Worm (Caenorhabditis elegans): ENCODE data around the gene srz-70.

- TF ChIP-seq ztf-11 (tag; optimal IDR thresholded peaks at IDR 0.05) (no peak), nhr-237 (tag; optimal IDR thresholded peaks at IDR 0.05) (no peak), ceh-16 (tag; optimal IDR thresholded peaks at IDR 0.05) (no peak), ceh-82 (tag; optimal IDR thresholded peaks at IDR 0.05) (no peak), nfya-1 (tag; optimal IDR thresholded peaks at IDR 0.05; ENCODE audit: insufficient read depth) (peak; percentile 89), nhr-77 (tag; optimal IDR thresholded peaks at IDR 0.05) (no peak), pqm-1 (tag; optimal IDR thresholded peaks at IDR 0.05) (peak; percentile 22), skn-1 (tag; optimal IDR thresholded peaks at IDR 0.05) (peak; percentile 44), elt-1 (tag; optimal IDR thresholded peaks at IDR 0.05) (no peak), nhr-28 (tag; optimal IDR thresholded peaks at IDR 0.05) (no peak), snpc-4 (tag; optimal IDR thresholded peaks at IDR 0.05) (peak; percentile 58), ztf-4 (tag; optimal IDR thresholded peaks at IDR 0.05) (no peak), nhr-76 (tag; optimal IDR thresholded peaks at IDR 0.05) (no peak)
Measured at ce11 chrIV:3515412-3516046, 36.7 kb upstream of the srz-70 start.
